Fruit fly (Drosophila melanogaster): ENCODE data around the gene CG3597.

CG3597 gene

DNA sequence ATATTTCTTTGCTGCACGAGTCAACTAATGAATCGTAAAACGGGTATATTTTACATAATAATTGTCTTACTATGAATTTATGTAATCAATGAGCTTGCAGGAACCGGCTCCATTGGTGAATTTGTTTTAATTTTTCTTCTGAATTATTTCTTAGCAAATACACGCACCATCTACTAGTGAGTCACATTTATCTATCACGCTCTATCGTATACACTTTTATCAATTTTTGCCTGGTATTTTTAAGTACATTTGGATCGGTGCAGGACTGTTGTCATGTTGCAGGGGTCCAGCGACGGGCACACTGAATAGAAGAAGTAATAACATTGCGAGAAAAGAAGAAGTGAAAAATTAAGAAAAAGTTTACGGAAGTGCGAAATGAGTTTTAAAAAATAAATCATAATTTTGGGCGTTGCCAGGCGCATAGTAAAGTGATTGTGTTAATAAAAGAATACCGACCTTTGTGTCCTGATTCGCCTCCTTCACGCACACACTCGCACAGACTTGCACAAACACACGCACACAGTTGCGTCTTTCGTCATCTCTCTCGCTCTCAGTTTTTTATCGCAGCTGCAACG, 6.2 kb downstream of the CG3597 start, which contains the start of the genes Rab5 and Axud1 (continued):
- TF ChIP-seq CG42726 (GFP tag; IDR thresholded peaks at IDR 0.05; ENCODE audit: partially characterized antibody) (0 out of 2 replicates have a peak, but pooled peaks have one; percentile 45), gcm2 (GFP tag; optimal IDR thresholded peaks at IDR 0.05) (no peak), CG32532 (GFP tag; IDR thresholded peaks at IDR 0.05) (peak; percentile 29; the same call in 1 of the 2 replicates), bbx (GFP tag; IDR thresholded peaks at IDR 0.05; ENCODE audit: partially characterized antibody) (0 out of 2 replicates have a peak, but pooled peaks have one; percentile 23), CG2120 (GFP tag; optimal IDR thresholded peaks at IDR 0.05) (no peak), CG15011 (GFP tag; optimal IDR thresholded peaks at IDR 0.05) (no peak), CG33213 (GFP tag; optimal IDR thresholded peaks at IDR 0.05) (peak; percentile 42), unc-4 (GFP tag; IDR thresholded peaks at IDR 0.05; ENCODE audit: partially characterized antibody) (no peak), rib (GFP tag; IDR thresholded peaks at IDR 0.05) (no peak), Trl (optimal IDR thresholded peaks at IDR 0.05) (peak in 1 of 2 experiments; percentile 24), Trl (GFP tag; optimal IDR thresholded peaks at IDR 0.05) (no peak), Nf-YC (tag; optimal IDR thresholded peaks at IDR 0.05) (peak; percentile 38), CG15601 (tag; optimal IDR thresholded peaks at IDR 0.05) (peak; percentile 41), pan (optimal IDR thresholded peaks at IDR 0.05) (no peak), pan (GFP tag; optimal IDR thresholded peaks at IDR 0.05 in 1 of 2, IDR thresholded peaks at IDR 0.05 in 1 of 2) (peak in 1 of 2 experiments; percentile 36), CG7556 (GFP tag; optimal IDR thresholded peaks at IDR 0.05) (no peak), btn (GFP tag; optimal IDR thresholded peaks at IDR 0.05) (no peak), fd64A (GFP tag; optimal IDR thresholded peaks at IDR 0.05) (no peak), Fer1 (GFP tag; optimal IDR thresholded peaks at IDR 0.05) (peak; percentile 19), ase (GFP tag; IDR thresholded peaks at IDR 0.05) (no peak), Vsx1 (GFP tag; optimal IDR thresholded peaks at IDR 0.05) (no peak), Nf-YB (GFP tag; optimal IDR thresholded peaks at IDR 0.05) (peak; percentile 19), oc (tag; optimal IDR thresholded peaks at IDR 0.05) (no peak), CTCF (GFP tag; optimal IDR thresholded peaks at IDR 0.05) (peak; percentile 37), CG6254 (GFP tag; optimal IDR thresholded peaks at IDR 0.05) (no peak), CG17802 (tag; optimal IDR thresholded peaks at IDR 0.05) (peak; percentile 11), danr (GFP tag; IDR thresholded peaks at IDR 0.05) (no peak), HmgD (GFP tag; optimal IDR thresholded peaks at IDR 0.05) (peak; percentile 29), Hmr (GFP tag; optimal IDR thresholded peaks at IDR 0.05) (peak; percentile 53), Dip3 (GFP tag; optimal IDR thresholded peaks at IDR 0.05) (no peak), vvl (GFP tag; IDR thresholded peaks at IDR 0.05) (peak; percentile 57), CG17361 (GFP tag; IDR thresholded peaks at IDR 0.05) (peak; percentile 41; the same call in 1 of the 3 replicates), CG7963 (GFP tag; IDR thresholded peaks at IDR 0.05; ENCODE audit: partially characterized antibody) (no peak), CHES-1-like (GFP tag; optimal IDR thresholded peaks at IDR 0.05) (no peak), CG8765 (GFP tag; IDR thresholded peaks at IDR 0.05) (0 out of 2 replicates have a peak, but pooled peaks have one; percentile 13), Abd-B (GFP tag; optimal IDR thresholded peaks at IDR 0.05) (peak; percentile 67), YL-1 (GFP tag; optimal IDR thresholded peaks at IDR 0.05) (peak; percentile 76), CG9932 (GFP tag; IDR thresholded peaks at IDR 0.05) (peak; percentile 31), CG12219 (GFP tag; optimal IDR thresholded peaks at IDR 0.05) (no peak), Lhr (GFP tag; optimal IDR thresholded peaks at IDR 0.05) (peak; percentile 75), Lpt (GFP tag; optimal IDR thresholded peaks at IDR 0.05) (no peak), bsh (GFP tag; optimal IDR thresholded peaks at IDR 0.05) (no peak), sens (GFP tag) (peak; percentile 72), pzg (GFP tag; optimal IDR thresholded peaks at IDR 0.05) (peak; percentile 82), CG17385 (GFP tag; optimal IDR thresholded peaks at IDR 0.05) (peak; percentile 20), stwl (tag; optimal IDR thresholded peaks at IDR 0.05) (peak; percentile 17), CG31441 (GFP tag; IDR thresholded peaks at IDR 0.05) (peak; percentile 10; the same call in 1 of the 2 replicates), CG13287 (GFP tag; IDR thresholded peaks at IDR 0.05; ENCODE audit: partially characterized antibody) (peak; percentile 30; the same call in 1 of the 2 replicates), CG34224 (GFP tag; IDR thresholded peaks at IDR 0.05; ENCODE audit: partially characterized antibody) (peak; percentile 53; the same call in 1 of the 3 replicates), E2f2 (GFP tag; IDR thresholded peaks at IDR 0.05) (peak; percentile 22; the same call in 1 of the 2 replicates)
